Fruit fly (Drosophila melanogaster) whole organism, embryonic: Measurements from ENCODE around the gene Argk1.
A peak's percentile ranks its signal among the peaks of the same experiment; 100 is the strongest.

ENCODE experiments used
- Asciz ChIP-seq: fragments of 200-800 bp; sonication (Bioruptor generic); optimal IDR thresholded peaks from 2 replicates; lab custom pipeline; 2017; ENCODE audit warnings: missing biosample characterization, mild to moderate bottlenecking, missing genetic modification characterization, missing genetic modification reagents
- CG10565 ChIP-seq: fragments of 200-800 bp; sonication (Bioruptor generic); optimal IDR thresholded peaks from 3 replicates; lab custom pipeline; 2016; ENCODE audit warnings: missing biosample characterization, mild to moderate bottlenecking, missing genetic modification characterization
- CG11085 ChIP-seq: fragments of 200-800 bp; sonication (Bioruptor generic); IDR thresholded peaks from 2 replicates; pipeline ENCODE4 v1.3.6; 2022; ENCODE audit warnings: missing biosample characterization, missing genetic modification characterization
- CG12942 ChIP-seq: fragments of 200-800 bp; sonication (Bioruptor generic); optimal IDR thresholded peaks from 3 replicates; lab custom pipeline; 2016; ENCODE audit warnings: missing biosample characterization, missing genetic modification characterization
- CG13424 ChIP-seq: fragments of 200-800 bp; sonication (Bioruptor generic); optimal IDR thresholded peaks from 2 replicates; lab custom pipeline; 2019; ENCODE audit warnings: missing biosample characterization, mild to moderate bottlenecking, missing genetic modification characterization, moderate library complexity
- CG14050 ChIP-seq: fragments of 200-800 bp; sonication (Bioruptor generic); IDR thresholded peaks from 3 replicates; pipeline ENCODE4 v1.3.6; 2022; ENCODE audit warnings: missing biosample characterization, missing genetic modification characterization
- CG15514 ChIP-seq: fragments of 200-800 bp; sonication (Bioruptor generic); optimal IDR thresholded peaks from 3 replicates; lab custom pipeline; 2017; ENCODE audit warnings: missing biosample characterization, missing genetic modification characterization, mild to moderate bottlenecking, moderate library complexity, missing genetic modification reagents
- CG18262 ChIP-seq: fragments of 200-800 bp; optimal IDR thresholded peaks from 3 replicates; lab custom pipeline; 2019; ENCODE audit warnings: missing biosample characterization, mild to moderate bottlenecking, missing genetic modification characterization, moderate library complexity
- CG2199 ChIP-seq: fragments of 200-800 bp; sonication (Bioruptor generic); IDR thresholded peaks from 3 replicates; pipeline ENCODE4 v1.3.6; 2022; ENCODE audit warnings: missing biosample characterization, missing genetic modification characterization
- CG3995 ChIP-seq: fragments of 200-800 bp; sonication (Bioruptor generic); optimal IDR thresholded peaks from 3 replicates; lab custom pipeline; 2016; ENCODE audit warnings: missing biosample characterization, missing genetic modification characterization
- CG42726 ChIP-seq: fragments of 200-800 bp; sonication (Bioruptor generic); IDR thresholded peaks from 2 replicates; pipeline ENCODE4 v1.3.6; 2022; ENCODE audit warnings: missing biosample characterization, missing genetic modification characterization; ENCODE audit not compliant: partially characterized antibody
- CG4360 ChIP-seq: fragments of 200-800 bp; sonication (Bioruptor generic); IDR thresholded peaks from 2 replicates; pipeline ENCODE4 v1.3.6; 2022; ENCODE audit warnings: missing biosample characterization, missing genetic modification characterization
- CG4404 ChIP-seq: fragments of 200-800 bp; sonication (Bioruptor generic); IDR thresholded peaks from 2 replicates; pipeline ENCODE4 v1.3.6; 2022; ENCODE audit warnings: missing biosample characterization, missing genetic modification characterization
- CG4424 ChIP-seq: fragments of 200-800 bp; sonication (Bioruptor generic); optimal IDR thresholded peaks from 3 replicates; lab custom pipeline; 2016; ENCODE audit warnings: missing biosample characterization, missing genetic modification characterization
- CG4730 ChIP-seq: fragments of 200-800 bp; sonication (Bioruptor generic); IDR thresholded peaks from 2 replicates; pipeline ENCODE4 v1.3.6; 2022; ENCODE audit warnings: missing biosample characterization, missing genetic modification characterization
- CG7357 ChIP-seq: fragments of 200-800 bp; sonication (Bioruptor generic); IDR thresholded peaks from 3 replicates; pipeline ENCODE4 v1.3.6; 2022; ENCODE audit warnings: missing biosample characterization, missing genetic modification characterization
- CG8388 ChIP-seq: fragments of 200-800 bp; sonication (Bioruptor generic); optimal IDR thresholded peaks from 2 replicates; lab custom pipeline; 2019; ENCODE audit warnings: missing biosample characterization, mild to moderate bottlenecking, missing genetic modification characterization, moderate library complexity
- Dll ChIP-seq: fragments of 200-800 bp; sonication (Bioruptor generic); IDR thresholded peaks from 4 replicates; pipeline ENCODE4 v1.3.6; 2022; ENCODE audit warnings: missing biosample characterization, missing genetic modification characterization; ENCODE audit not compliant: partially characterized antibody
- HLH3B ChIP-seq: fragments of 200-800 bp; sonication (Bioruptor generic); IDR thresholded peaks from 2 replicates; pipeline ENCODE4 v1.3.6; 2022; ENCODE audit warnings: missing biosample characterization, missing genetic modification characterization
- Hr78 ChIP-seq, 2 experiments: fragments of 200-800 bp in 1 of 2; fragments of >200 bp in 1 of 2; sonication (Bioruptor generic) in 1 of 2; optimal IDR thresholded peaks; 2 replicates each; lab custom pipeline; 2017 to 2019; ENCODE audit warnings: missing biosample characterization in 2 of 2, missing genetic modification characterization in 2 of 2, mild to moderate bottlenecking in 1 of 2, moderate library complexity in 1 of 2
- Hsf ChIP-seq: fragments of 200-800 bp; sonication (Bioruptor generic); optimal IDR thresholded peaks from 3 replicates; lab custom pipeline; 2016; ENCODE audit warnings: missing biosample characterization, missing genetic modification characterization
- Lhr ChIP-seq: fragments of 200-800 bp; sonication (Bioruptor generic); optimal IDR thresholded peaks from 3 replicates; lab custom pipeline; 2017; ENCODE audit warnings: mild to moderate bottlenecking, missing biosample characterization, missing genetic modification reagents, missing genetic modification characterization
- MTF-1 ChIP-seq: fragments of 200-800 bp; sonication (Bioruptor generic); optimal IDR thresholded peaks from 2 replicates; lab custom pipeline; 2018; ENCODE audit warnings: missing biosample characterization, mild to moderate bottlenecking, missing genetic modification characterization, borderline replicate concordance
- Med ChIP-seq: fragments of 200-800 bp; sonication (Bioruptor generic); peaks from one replicate; lab custom pipeline; 2016; ENCODE audit warnings: missing biosample characterization, missing genetic modification characterization, mild to moderate bottlenecking, inconsistent platforms, moderate library complexity
- NC2α ChIP-seq: fragments of 200-800 bp; sonication (Bioruptor generic); optimal IDR thresholded peaks from 2 replicates; lab custom pipeline; 2016; ENCODE audit warnings: missing biosample characterization, missing genetic modification characterization
- Optix ChIP-seq: fragments of 200-800 bp; sonication (Bioruptor generic); IDR thresholded peaks from 3 replicates; pipeline ENCODE4 v1.3.6; 2022; ENCODE audit warnings: missing biosample characterization, missing genetic modification characterization
- Ravus ChIP-seq: fragments of 200-800 bp; sonication (Bioruptor generic); IDR thresholded peaks from 2 replicates; pipeline ENCODE4 v1.3.6; 2022; ENCODE audit warnings: missing biosample characterization, missing genetic modification characterization
- Scr ChIP-seq: fragments of 200-800 bp; sonication (Bioruptor generic); IDR thresholded peaks from 2 replicates; pipeline ENCODE4 v1.3.6; 2022; ENCODE audit warnings: missing biosample characterization, missing genetic modification characterization; ENCODE audit not compliant: partially characterized antibody
- Sin3A ChIP-seq: fragments of >200 bp; optimal IDR thresholded peaks from 2 replicates; lab custom pipeline; 2018
- ap ChIP-seq: fragments of 200-800 bp; sonication (Bioruptor generic); IDR thresholded peaks from 2 replicates; pipeline ENCODE4 v1.3.6; 2022; ENCODE audit warnings: missing biosample characterization, missing genetic modification characterization
- ase ChIP-seq: fragments of 200-800 bp; sonication (Bioruptor generic); IDR thresholded peaks from 3 replicates; pipeline ENCODE4 v1.3.6; 2022; ENCODE audit warnings: missing biosample characterization, missing genetic modification characterization
- bigmax ChIP-seq: fragments of 200-800 bp; sonication (Bioruptor generic); optimal IDR thresholded peaks from 2 replicates; lab custom pipeline; 2018; ENCODE audit warnings: missing biosample characterization, mild to moderate bottlenecking, missing genetic modification characterization
- bsh ChIP-seq, 2 experiments: fragments of 200-800 bp; sonication (Bioruptor generic); optimal IDR thresholded peaks; 2 replicates each; lab custom pipeline; 2017 to 2018; ENCODE audit warnings: mild to moderate bottlenecking in 2 of 2, missing biosample characterization in 2 of 2, missing genetic modification characterization in 2 of 2, moderate library complexity in 1 of 2
- btn ChIP-seq: fragments of 200-800 bp; sonication (Bioruptor generic); optimal IDR thresholded peaks from 2 replicates; lab custom pipeline; 2016; ENCODE audit warnings: missing biosample characterization, missing genetic modification characterization
- chinmo ChIP-seq: fragments of 200-800 bp; sonication (Bioruptor generic); IDR thresholded peaks from 4 replicates; pipeline ENCODE4 v1.3.6; 2022; ENCODE audit warnings: missing biosample characterization, missing genetic modification characterization; ENCODE audit not compliant: partially characterized antibody
- ci ChIP-seq: fragments of 200-800 bp; sonication (Bioruptor generic); IDR thresholded peaks from 3 replicates; pipeline ENCODE4 v1.3.6; 2022; ENCODE audit warnings: missing biosample characterization, missing genetic modification characterization
- cwo ChIP-seq: fragments of 200-800 bp; sonication (Bioruptor generic); optimal IDR thresholded peaks from 3 replicates; lab custom pipeline; 2017; ENCODE audit warnings: missing biosample characterization, missing genetic modification characterization, mild to moderate bottlenecking, moderate library complexity, missing genetic modification reagents
- dimm ChIP-seq: fragments of 200-800 bp; sonication (Bioruptor generic); IDR thresholded peaks from 2 replicates; pipeline ENCODE4 v1.3.6; 2022; ENCODE audit warnings: missing biosample characterization, missing genetic modification characterization
- en ChIP-seq: fragments of 200-800 bp; sonication (Bioruptor generic); optimal IDR thresholded peaks from 2 replicates; lab custom pipeline; 2016; ENCODE audit warnings: missing biosample characterization, missing genetic modification characterization
- eve ChIP-seq, 2 experiments: fragments of >200 bp; optimal IDR thresholded peaks; 2 replicates each; lab custom pipeline; 2017; ENCODE audit warnings: missing biosample characterization in 2 of 2, missing genetic modification characterization in 2 of 2
- gt ChIP-seq: fragments of 200-800 bp; sonication (Bioruptor generic); IDR thresholded peaks from 2 replicates; pipeline ENCODE4 v1.3.6; 2022; ENCODE audit warnings: missing biosample characterization, missing genetic modification characterization
- jumu ChIP-seq: fragments of 200-800 bp; sonication (Bioruptor generic); optimal IDR thresholded peaks from 3 replicates; lab custom pipeline; 2016; ENCODE audit warnings: missing biosample characterization, missing genetic modification characterization
- ken ChIP-seq: fragments of 200-800 bp; sonication (Bioruptor generic); IDR thresholded peaks from 3 replicates; pipeline ENCODE4 v1.3.6; 2022; ENCODE audit warnings: missing biosample characterization, missing genetic modification characterization
- lilli ChIP-seq: fragments of 200-800 bp; sonication (Bioruptor generic); optimal IDR thresholded peaks from 3 replicates; lab custom pipeline; 2016; ENCODE audit warnings: missing biosample characterization, missing genetic modification characterization
- psq ChIP-seq: fragments of 200-800 bp; sonication (Bioruptor generic); optimal IDR thresholded peaks from 2 replicates; lab custom pipeline; 2017; ENCODE audit warnings: missing biosample characterization, missing genetic modification characterization
- ranshi ChIP-seq: fragments of 200-800 bp; sonication (Bioruptor generic); IDR thresholded peaks from 2 replicates; pipeline ENCODE4 v1.3.6; 2022; ENCODE audit warnings: missing biosample characterization, missing genetic modification characterization
- sens ChIP-seq: fragments of 200-800 bp; sonication (Bioruptor generic); peaks from one replicate; lab custom pipeline; 2016; ENCODE audit warnings: missing biosample characterization, missing genetic modification characterization
- sima ChIP-seq: fragments of 200-800 bp; sonication (Bioruptor generic); optimal IDR thresholded peaks from 2 replicates; lab custom pipeline; 2016; ENCODE audit warnings: missing biosample characterization, missing genetic modification characterization
- so ChIP-seq: fragments of 200-800 bp; sonication (Bioruptor generic); IDR thresholded peaks from 3 replicates; pipeline ENCODE4 v1.3.6; 2022; ENCODE audit warnings: missing biosample characterization, missing genetic modification characterization
- ssp ChIP-seq: fragments of 200-800 bp; sonication (Bioruptor generic); IDR thresholded peaks from 2 replicates; pipeline ENCODE4 v1.3.6; 2022; ENCODE audit warnings: missing biosample characterization, missing genetic modification characterization
- sug ChIP-seq: fragments of 200-800 bp; optimal IDR thresholded peaks from 2 replicates; lab custom pipeline; 2019; ENCODE audit warnings: missing biosample characterization, mild to moderate bottlenecking, missing genetic modification characterization, moderate library complexity
- tna ChIP-seq: fragments of 200-800 bp; sonication (Bioruptor generic); IDR thresholded peaks from 2 replicates; pipeline ENCODE4 v1.3.6; 2022; ENCODE audit warnings: missing biosample characterization, missing genetic modification characterization; ENCODE audit not compliant: partially characterized antibody
- wor ChIP-seq: fragments of 200-800 bp; sonication (Bioruptor generic); IDR thresholded peaks from 2 replicates; pipeline ENCODE4 v1.3.6; 2022; ENCODE audit warnings: missing biosample characterization, missing genetic modification characterization

The Argk1 gene

dm6 chr3L:9032871-9033270 lies 33.0 kb downstream of the Argk1 start (continued):
- TF ChIP-seq sens (GFP tag; lab: Kevin White, UChicago) (peak; percentile 69), gt (GFP tag; lab: Robert Waterston, UW) (no peak), jumu (no peak), psq (GFP tag; lab: Kevin White, UChicago) (no peak), CG14050 (no peak), CG15514 (GFP tag; lab: Kevin White, UChicago) (no peak), CG11085 (GFP tag; lab: Robert Waterston, UW) (no peak), MTF-1 (no peak), Med (GFP tag; lab: Kevin White, UChicago) (no peak), chinmo (GFP tag; lab: Robert Waterston, UW) (no peak), ci (GFP tag; lab: Robert Waterston, UW) (no peak), CG18262 (tag; lab: Kevin White, UChicago) (peak; percentile 28), Sin3A (lab: Kevin White, UChicago) (no peak), bsh (GFP tag; optimal IDR thresholded peaks at IDR 0.05; lab: Kevin White, UChicago) (peak in 1 of 2 experiments; percentile 45), bigmax (GFP tag; lab: Kevin White, UChicago) (no peak), so (GFP tag; lab: Robert Waterston, UW) (no peak), Hr78 (GFP tag; optimal IDR thresholded peaks at IDR 0.05; lab: Kevin White, UChicago) (no peak), CG7357 (no peak), CG13424 (tag; lab: Kevin White, UChicago) (peak; percentile 25), CG42726 (GFP tag; lab: Robert Waterston, UW) (no peak), CG8388 (GFP tag; lab: Kevin White, UChicago) (no peak), ken (GFP tag; lab: Robert Waterston, UW) (no peak), eve (GFP tag; optimal IDR thresholded peaks at IDR 0.05; lab: Kevin White, UChicago) (peak in 1 of 2 experiments; percentile 56), Ravus (no peak), Scr (no peak), tna (GFP tag; lab: Robert Waterston, UW) (no peak), HLH3B (GFP tag; lab: Robert Waterston, UW) (no peak), CG3995 (GFP tag; lab: Kevin White, UChicago) (no peak), ranshi (GFP tag; lab: Robert Waterston, UW) (no peak), ap (GFP tag; lab: Robert Waterston, UW) (no peak), CG4360 (no peak), Lhr (GFP tag; lab: Kevin White, UChicago) (no peak), wor (no peak), NC2α (no peak), ase (GFP tag; lab: Robert Waterston, UW) (no peak), sima (no peak), Optix (GFP tag; lab: Robert Waterston, UW) (no peak), CG2199 (GFP tag; lab: Robert Waterston, UW) (no peak), lilli (GFP tag; lab: Kevin White, UChicago) (no peak), cwo (GFP tag; lab: Kevin White, UChicago) (no peak), CG4424 (GFP tag; lab: Kevin White, UChicago) (no peak), CG4404 (GFP tag; lab: Robert Waterston, UW) (no peak), en (no peak), Asciz (GFP tag; lab: Kevin White, UChicago) (no peak), ssp (GFP tag; lab: Robert Waterston, UW) (no peak), CG10565 (GFP tag; lab: Kevin White, UChicago) (no peak), sug (tag; lab: Kevin White, UChicago) (no peak), CG12942 (GFP tag; lab: Kevin White, UChicago) (no peak), Dll (GFP tag; lab: Robert Waterston, UW) (no peak), btn (no peak), Hsf (GFP tag; lab: Kevin White, UChicago) (peak; percentile 17), dimm (GFP tag; lab: Robert Waterston, UW) (no peak), CG4730 (no peak)
